Fruit fly (Drosophila melanogaster) whole organism, pupa: ENCODE data around the gene gammaTub23C.

Source experiments
- CG12605 ChIP-seq: fragments of 200-800 bp; sonication (Bioruptor generic); IDR thresholded peaks from 2 replicates; pipeline ENCODE4 v1.3.6; 2022; ENCODE audit warnings: missing biosample characterization, missing genetic modification characterization
- CG13204 ChIP-seq: fragments of 200-800 bp; sonication (Bioruptor generic); optimal IDR thresholded peaks from 2 replicates; lab custom pipeline; 2018; ENCODE audit warnings: missing biosample characterization, mild to moderate bottlenecking, missing genetic modification characterization, moderate library complexity
- CG15710 ChIP-seq: fragments of 200-800 bp; sonication (Bioruptor generic); optimal IDR thresholded peaks from 2 replicates; lab custom pipeline; 2018; ENCODE audit warnings: missing biosample characterization, mild to moderate bottlenecking, missing genetic modification characterization, moderate library complexity
- CG17806 ChIP-seq: fragments of 200-800 bp; sonication (Bioruptor generic); optimal IDR thresholded peaks from 2 replicates; lab custom pipeline; 2018; ENCODE audit warnings: missing biosample characterization, mild to moderate bottlenecking, missing genetic modification characterization, moderate library complexity
- CG32121 ChIP-seq: fragments of 200-800 bp; sonication (Bioruptor generic); IDR thresholded peaks from 2 replicates; pipeline ENCODE4 v1.3.6; 2022; ENCODE audit warnings: missing biosample characterization, missing genetic modification characterization
- CG34367 ChIP-seq: fragments of 200-800 bp; sonication (Bioruptor generic); optimal IDR thresholded peaks from 2 replicates; lab custom pipeline; 2018; ENCODE audit warnings: missing biosample characterization, mild to moderate bottlenecking, missing genetic modification characterization
- CG4496 ChIP-seq: fragments of 200-800 bp; sonication (Bioruptor generic); IDR thresholded peaks from 3 replicates; pipeline ENCODE4 v1.3.6; 2022; ENCODE audit warnings: missing biosample characterization, missing genetic modification characterization
- CG8159 ChIP-seq: fragments of 200-800 bp; sonication (Bioruptor generic); optimal IDR thresholded peaks from 3 replicates; lab custom pipeline; 2018; ENCODE audit warnings: missing biosample characterization, mild to moderate bottlenecking, missing genetic modification characterization, moderate library complexity
- CG8301 ChIP-seq: fragments of 200-800 bp; sonication (Bioruptor generic); optimal IDR thresholded peaks from 2 replicates; lab custom pipeline; 2018; ENCODE audit warnings: missing biosample characterization, mild to moderate bottlenecking, missing genetic modification characterization
- D1 ChIP-seq: fragments of 200-800 bp; sonication (Bioruptor generic); optimal IDR thresholded peaks from 2 replicates; lab custom pipeline; 2018; ENCODE audit warnings: missing biosample characterization, mild to moderate bottlenecking, missing genetic modification characterization, moderate library complexity
- EcR ChIP-seq: fragments of 200-800 bp; sonication (Bioruptor generic); optimal IDR thresholded peaks from 3 replicates; lab custom pipeline; 2019; ENCODE audit warnings: missing biosample characterization, missing genetic modification characterization, mild to moderate bottlenecking, moderate library complexity, missing genetic modification reagents
- Snoo ChIP-seq: fragments of 200-800 bp; sonication (Bioruptor generic); optimal IDR thresholded peaks from 3 replicates; lab custom pipeline; 2017; ENCODE audit warnings: missing biosample characterization, mild to moderate bottlenecking, missing genetic modification characterization, inconsistent platforms
- fd96Ca ChIP-seq: fragments of 200-800 bp; sonication (Bioruptor generic); IDR thresholded peaks from 3 replicates; pipeline ENCODE4 v1.3.6; 2022; ENCODE audit warnings: missing biosample characterization, missing genetic modification characterization
- rn ChIP-seq: fragments of 200-800 bp; sonication (Bioruptor generic); IDR thresholded peaks from 2 replicates; pipeline ENCODE4 v1.3.6; 2022; ENCODE audit warnings: missing biosample characterization, missing genetic modification characterization

DNA sequence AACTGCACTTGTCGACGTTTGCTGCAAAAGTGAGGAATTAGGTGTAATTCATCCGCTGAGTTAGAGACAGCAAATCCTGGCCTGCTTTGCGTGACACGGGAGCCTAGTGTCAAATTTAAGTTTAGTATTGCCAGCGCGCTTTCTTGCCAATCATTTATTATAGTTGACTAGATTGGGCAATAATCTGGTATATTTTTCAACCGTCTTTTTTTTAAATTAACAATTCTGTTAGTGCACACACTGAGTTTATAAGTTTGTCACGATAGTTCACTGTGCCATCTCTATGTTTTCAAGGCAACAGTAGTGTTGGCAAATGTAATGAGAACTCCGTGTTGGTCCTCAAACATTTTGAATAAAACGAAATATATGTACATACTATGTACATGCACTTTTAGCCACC lies 4.1 kb downstream of the gammaTub23C start, which contains the start of the genes CG9641 and CG3165:
- TF ChIP-seq CG34367, result peak; percentile 77
- peak; percentile 82 for TF ChIP-seq CG8159 (tag; lab: Kevin White, UChicago)
- TF ChIP-seq fd96Ca (GFP tag; lab: Robert Waterston, UW), result peak; percentile 91
- no peak for TF ChIP-seq D1 (tag; lab: Kevin White, UChicago)
- no peak for TF ChIP-seq CG13204
- peak; percentile 81 for TF ChIP-seq CG32121 (GFP tag; lab: Robert Waterston, UW)
- peak; percentile 86 for TF ChIP-seq CG4496 (GFP tag; lab: Robert Waterston, UW)
- peak; percentile 78 for TF ChIP-seq CG15710 (tag; lab: Kevin White, UChicago)
- TF ChIP-seq Snoo (tag; lab: Kevin White, UChicago), result peak; percentile 79
- TF ChIP-seq CG8301 (tag; lab: Kevin White, UChicago), result no peak
- peak; percentile 44; the same call in 1 of the 2 replicates for TF ChIP-seq CG12605 (GFP tag; lab: Robert Waterston, UW)
- peak; percentile 74; the same call in 1 of the 2 replicates for TF ChIP-seq rn (GFP tag; lab: Robert Waterston, UW)
- TF ChIP-seq CG17806, result peak; percentile 74
- TF ChIP-seq EcR (GFP tag; lab: Kevin White, UChicago), result no peak
